Fruit fly (Drosophila melanogaster) whole organism, embryonic: ENCODE data around the gene eIF2gamma.

Source experiments
- Blimp-1 ChIP-seq: fragments of 200-800 bp; sonication (Bioruptor generic); optimal IDR thresholded peaks from 3 replicates; lab custom pipeline; 2018; ENCODE audit warnings: missing biosample characterization, missing genetic modification characterization, mild to moderate bottlenecking, moderate library complexity, missing genetic modification reagents
- CG10209 ChIP-seq: fragments of 200-800 bp; sonication (Bioruptor generic); optimal IDR thresholded peaks from 3 replicates; lab custom pipeline; 2017; ENCODE audit warnings: missing biosample characterization, mild to moderate bottlenecking, missing genetic modification characterization, missing genetic modification reagents
- CG12155 ChIP-seq: fragments of 200-800 bp; sonication (Bioruptor generic); optimal IDR thresholded peaks from 3 replicates; lab custom pipeline; 2016; ENCODE audit warnings: missing biosample characterization, missing genetic modification characterization
- CG12219 ChIP-seq: fragments of 200-800 bp; sonication (Bioruptor generic); optimal IDR thresholded peaks from 3 replicates; lab custom pipeline; 2018; ENCODE audit warnings: missing biosample characterization, mild to moderate bottlenecking, missing genetic modification characterization
- CG12659 ChIP-seq: fragments of 200-800 bp; sonication (Bioruptor generic); optimal IDR thresholded peaks from 3 replicates; lab custom pipeline; 2017; ENCODE audit warnings: mild to moderate bottlenecking, missing biosample characterization, missing genetic modification reagents, missing genetic modification characterization
- CG15269 ChIP-seq: fragments of 200-800 bp; sonication (Bioruptor generic); optimal IDR thresholded peaks from 2 replicates; lab custom pipeline; 2018; ENCODE audit warnings: missing biosample characterization, mild to moderate bottlenecking, missing genetic modification characterization, moderate library complexity
- CG1529 ChIP-seq: fragments of 200-800 bp; sonication (Bioruptor generic); optimal IDR thresholded peaks from 3 replicates; lab custom pipeline; 2018; ENCODE audit warnings: missing biosample characterization, missing genetic modification characterization
- CG15601 ChIP-seq: fragments of 200-800 bp; sonication (Bioruptor generic); optimal IDR thresholded peaks from 3 replicates; lab custom pipeline; 2019; ENCODE audit warnings: missing biosample characterization, mild to moderate bottlenecking, missing genetic modification characterization, moderate library complexity
- CG15696 ChIP-seq: fragments of 200-800 bp; sonication (Bioruptor generic); optimal IDR thresholded peaks from 2 replicates; lab custom pipeline; 2019; ENCODE audit warnings: missing biosample characterization, mild to moderate bottlenecking, missing genetic modification characterization, moderate library complexity
- CG17802 ChIP-seq: fragments of 200-800 bp; sonication (Bioruptor generic); optimal IDR thresholded peaks from 2 replicates; lab custom pipeline; 2018; ENCODE audit warnings: missing biosample characterization, mild to moderate bottlenecking, missing genetic modification characterization, moderate library complexity
- CG1792 ChIP-seq: fragments of 200-800 bp; sonication (Bioruptor generic); optimal IDR thresholded peaks from 2 replicates; lab custom pipeline; 2016; ENCODE audit warnings: missing biosample characterization, missing genetic modification characterization
- CG30431 ChIP-seq: fragments of 200-800 bp; sonication (Bioruptor generic); optimal IDR thresholded peaks from 2 replicates; lab custom pipeline; 2017; ENCODE audit warnings: missing biosample characterization, missing genetic modification characterization
- CG31224 ChIP-seq: fragments of 200-800 bp; sonication (Bioruptor generic); IDR thresholded peaks from 2 replicates; pipeline ENCODE4 v1.3.6; 2022; ENCODE audit warnings: missing biosample characterization, missing genetic modification characterization
- CG31365 ChIP-seq: fragments of 200-800 bp; sonication (Bioruptor generic); optimal IDR thresholded peaks from 2 replicates; lab custom pipeline; 2018; ENCODE audit warnings: missing biosample characterization, mild to moderate bottlenecking, missing genetic modification characterization
- CG3726 ChIP-seq: fragments of 200-800 bp; sonication (Bioruptor generic); IDR thresholded peaks from 3 replicates; pipeline ENCODE4, ENCODE4 v1.3.6; 2022; ENCODE audit warnings: missing biosample characterization, missing genetic modification characterization
- CG6254 ChIP-seq: fragments of 200-800 bp; sonication (Bioruptor generic); optimal IDR thresholded peaks from 3 replicates; lab custom pipeline; 2017; ENCODE audit warnings: mild to moderate bottlenecking, missing biosample characterization, missing genetic modification reagents, missing genetic modification characterization
- CG9797 ChIP-seq: fragments of 200-800 bp; sonication (Bioruptor generic); optimal IDR thresholded peaks from 3 replicates; lab custom pipeline; 2018; ENCODE audit warnings: missing biosample characterization, mild to moderate bottlenecking, missing genetic modification characterization
- CG9817 ChIP-seq: fragments of 200-800 bp; sonication (Bioruptor generic); optimal IDR thresholded peaks from 2 replicates; lab custom pipeline; 2018; ENCODE audit warnings: missing biosample characterization, mild to moderate bottlenecking, missing genetic modification characterization, moderate library complexity
- Fer1 ChIP-seq: fragments of 200-800 bp; sonication (Bioruptor generic); optimal IDR thresholded peaks from 2 replicates; lab custom pipeline; 2017; ENCODE audit warnings: missing biosample characterization, mild to moderate bottlenecking, missing genetic modification characterization
- HmgD ChIP-seq: fragments of 200-800 bp; sonication (Bioruptor generic); optimal IDR thresholded peaks from 3 replicates; lab custom pipeline; 2016; ENCODE audit warnings: missing biosample characterization, missing genetic modification characterization
- Med ChIP-seq: fragments of 200-800 bp; sonication (Bioruptor generic); peaks from one replicate; lab custom pipeline; 2016; ENCODE audit warnings: missing biosample characterization, missing genetic modification characterization, mild to moderate bottlenecking, inconsistent platforms, moderate library complexity
- Neu2 ChIP-seq: fragments of 200-800 bp; sonication (Bioruptor generic); optimal IDR thresholded peaks from 3 replicates; lab custom pipeline; 2016; ENCODE audit warnings: missing biosample characterization, missing genetic modification characterization, borderline replicate concordance
- NfI ChIP-seq: fragments of 200-800 bp; sonication (Bioruptor generic); optimal IDR thresholded peaks from 3 replicates; lab custom pipeline; 2018; ENCODE audit warnings: missing biosample characterization, mild to moderate bottlenecking, missing genetic modification characterization, moderate library complexity
- PHDP ChIP-seq: fragments of 200-800 bp; sonication (Bioruptor generic); optimal IDR thresholded peaks from 3 replicates; lab custom pipeline; 2018; ENCODE audit warnings: missing biosample characterization, mild to moderate bottlenecking, missing genetic modification characterization, moderate library complexity
- Poxn ChIP-seq: fragments of 200-800 bp; sonication (Bioruptor generic); IDR thresholded peaks from 2 replicates; pipeline ENCODE4 v1.3.6; 2022; ENCODE audit warnings: missing biosample characterization, missing genetic modification characterization
- Spps ChIP-seq: fragments of 200-800 bp; sonication (Bioruptor generic); optimal IDR thresholded peaks from 2 replicates; lab custom pipeline; 2018; ENCODE audit warnings: missing biosample characterization, mild to moderate bottlenecking, missing genetic modification characterization
- Stat92E ChIP-seq, 3 experiments: fragments of >200 bp in 2 of 3; fragments of 200-800 bp in 1 of 3; sonication (Bioruptor generic) in 1 of 3; optimal IDR thresholded peaks; 2 replicates each; lab custom pipeline; 2017 to 2019; ENCODE audit warnings: missing biosample characterization in 3 of 3, missing genetic modification characterization in 3 of 3, mild to moderate bottlenecking in 1 of 3, moderate library complexity in 1 of 3
- Taf1 ChIP-seq: fragments of 200-800 bp; sonication (Bioruptor generic); IDR thresholded peaks from 2 replicates; pipeline ENCODE4 v1.3.6; 2022; ENCODE audit warnings: missing biosample characterization, missing genetic modification characterization
- cg ChIP-seq: fragments of 200-800 bp; sonication (Bioruptor generic); optimal IDR thresholded peaks from 3 replicates; lab custom pipeline; 2019; ENCODE audit warnings: missing biosample characterization, mild to moderate bottlenecking, missing genetic modification characterization, moderate library complexity
- ci ChIP-seq: fragments of 200-800 bp; sonication (Bioruptor generic); IDR thresholded peaks from 3 replicates; pipeline ENCODE4 v1.3.6; 2022; ENCODE audit warnings: missing biosample characterization, missing genetic modification characterization
- crc ChIP-seq: fragments of 200-800 bp; sonication (Bioruptor generic); optimal IDR thresholded peaks from 2 replicates; lab custom pipeline; 2016; ENCODE audit warnings: missing biosample characterization, missing genetic modification characterization
- crol ChIP-seq: fragments of 200-800 bp; sonication (Bioruptor generic); IDR thresholded peaks from 2 replicates; pipeline ENCODE4 v1.3.6; 2022; ENCODE audit warnings: missing biosample characterization, missing genetic modification characterization
- danr ChIP-seq: fragments of 200-800 bp; sonication (Bioruptor generic); IDR thresholded peaks from 2 replicates; pipeline ENCODE4 v1.3.6; 2022; ENCODE audit warnings: missing biosample characterization, missing genetic modification characterization
- dmrt99B ChIP-seq: fragments of 200-800 bp; sonication (Bioruptor generic); optimal IDR thresholded peaks from 2 replicates; lab custom pipeline; 2018; ENCODE audit warnings: missing biosample characterization, mild to moderate bottlenecking, missing genetic modification characterization, moderate library complexity
- ems ChIP-seq: fragments of 200-800 bp; sonication (Bioruptor generic); optimal IDR thresholded peaks from 3 replicates; lab custom pipeline; 2016; ENCODE audit warnings: missing biosample characterization, missing genetic modification characterization
- exex ChIP-seq: fragments of 200-800 bp; sonication (Bioruptor generic); optimal IDR thresholded peaks from 4 replicates; lab custom pipeline; 2018; ENCODE audit warnings: missing biosample characterization, mild to moderate bottlenecking, missing genetic modification characterization, moderate library complexity
- ind ChIP-seq: fragments of 200-800 bp; sonication (Bioruptor generic); optimal IDR thresholded peaks from 3 replicates; lab custom pipeline; 2016; ENCODE audit warnings: missing biosample characterization, missing genetic modification characterization
- lola ChIP-seq, 3 experiments: fragments of >200 bp in 2 of 3; fragments of 200-800 bp in 1 of 3; sonication (Bioruptor generic) in 1 of 3; optimal IDR thresholded peaks; 2 replicates each; lab custom pipeline; 2017 to 2019; ENCODE audit warnings: missing biosample characterization in 3 of 3, missing genetic modification characterization in 3 of 3, mild to moderate bottlenecking in 1 of 3, moderate library complexity in 1 of 3
- mld ChIP-seq: fragments of 200-800 bp; sonication (Bioruptor generic); IDR thresholded peaks from 3 replicates; pipeline ENCODE4 v1.3.6; 2022; ENCODE audit warnings: missing biosample characterization, missing genetic modification characterization; ENCODE audit not compliant: partially characterized antibody
- otp ChIP-seq: fragments of 200-800 bp; sonication (Bioruptor generic); IDR thresholded peaks from 3 replicates; pipeline ENCODE4, ENCODE4 v1.3.6; 2022; ENCODE audit warnings: missing biosample characterization, missing genetic modification characterization
- pum ChIP-seq: fragments of 200-800 bp; sonication (Bioruptor generic); optimal IDR thresholded peaks from 2 replicates; lab custom pipeline; 2016; ENCODE audit warnings: missing biosample characterization, missing genetic modification characterization
- ro ChIP-seq: fragments of 200-800 bp; sonication (Bioruptor generic); IDR thresholded peaks from 2 replicates; pipeline ENCODE4 v1.3.6; 2022; ENCODE audit warnings: missing biosample characterization, missing genetic modification characterization
- salm ChIP-seq: fragments of 200-800 bp; sonication (Bioruptor generic); optimal IDR thresholded peaks from 2 replicates; lab custom pipeline; 2018; ENCODE audit warnings: missing biosample characterization, mild to moderate bottlenecking, missing genetic modification characterization
- sd ChIP-seq: fragments of 200-800 bp; sonication (Bioruptor generic); optimal IDR thresholded peaks from 3 replicates; lab custom pipeline; 2018; ENCODE audit warnings: missing biosample characterization, mild to moderate bottlenecking, missing genetic modification characterization, moderate library complexity
- sens ChIP-seq: fragments of 200-800 bp; sonication (Bioruptor generic); peaks from one replicate; lab custom pipeline; 2016; ENCODE audit warnings: missing biosample characterization, missing genetic modification characterization
- shn ChIP-seq: fragments of 200-800 bp; sonication (Bioruptor generic); optimal IDR thresholded peaks from 3 replicates; lab custom pipeline; 2016; ENCODE audit warnings: missing biosample characterization, missing genetic modification characterization
- vvl ChIP-seq: fragments of 200-800 bp; sonication (Bioruptor generic); IDR thresholded peaks from 2 replicates; pipeline ENCODE4 v1.3.6; 2022; ENCODE audit warnings: missing biosample characterization, missing genetic modification characterization
- wdn ChIP-seq: fragments of 200-800 bp; sonication (Bioruptor generic); IDR thresholded peaks from 2 replicates; pipeline ENCODE4 v1.3.6; 2022; ENCODE audit warnings: missing biosample characterization, missing genetic modification characterization
- zen2 ChIP-seq: fragments of 200-800 bp; sonication (Bioruptor generic); IDR thresholded peaks from 3 replicates; pipeline ENCODE4 v1.3.6; 2022; ENCODE audit warnings: missing biosample characterization, missing genetic modification characterization; ENCODE audit not compliant: partially characterized antibody

eIF2gamma gene

dm6 chr3R:15280619-15281334, 17.5 kb upstream of the eIF2gamma start (continued):
- TF ChIP-seq Stat92E (GFP tag; optimal IDR thresholded peaks at IDR 0.05; lab: Kevin White, UChicago) (no peak), cg (GFP tag; lab: Kevin White, UChicago) (peak; percentile 64), CG12219 (GFP tag; lab: Kevin White, UChicago) (peak; percentile 20), mld (GFP tag; lab: Robert Waterston, UW) (no peak), CG15601 (tag; lab: Kevin White, UChicago) (no peak), wdn (GFP tag; lab: Robert Waterston, UW) (no peak), Spps (tag; lab: Kevin White, UChicago) (peak; percentile 44), ro (no peak), sens (GFP tag; lab: Kevin White, UChicago) (peak; percentile 91), CG15269 (peak; percentile 69), Blimp-1 (GFP tag; lab: Kevin White, UChicago) (peak; percentile 70), crc (GFP tag; lab: Kevin White, UChicago) (no peak), CG9817 (tag; lab: Kevin White, UChicago) (peak; percentile 40), shn (GFP tag; lab: Kevin White, UChicago) (no peak), CG3726 (GFP tag; lab: Robert Waterston, UW) (no peak), crol (GFP tag; lab: Robert Waterston, UW) (no peak), Med (peak; percentile 51), Poxn (GFP tag; lab: Robert Waterston, UW) (no peak), ems (GFP tag; lab: Kevin White, UChicago) (no peak), NfI (GFP tag; lab: Kevin White, UChicago) (peak; percentile 65), lola (GFP tag; optimal IDR thresholded peaks at IDR 0.05; lab: Kevin White, UChicago) (peak in 1 of 3 experiments; percentile 91), Fer1 (no peak), CG1529 (GFP tag; lab: Kevin White, UChicago) (peak; percentile 64), salm (tag; lab: Kevin White, UChicago) (peak; percentile 31), zen2 (no peak), CG6254 (GFP tag; lab: Kevin White, UChicago) (peak; percentile 62), CG30431 (peak; percentile 65), CG17802 (tag; lab: Kevin White, UChicago) (peak; percentile 7), pum (peak; percentile 20), PHDP (tag; lab: Kevin White, UChicago) (peak; percentile 56), Taf1 (no peak), ci (GFP tag; lab: Robert Waterston, UW) (0 out of 3 replicates have a peak, but pooled peaks have one; percentile 33), CG1792 (GFP tag; lab: Kevin White, UChicago) (no peak), danr (GFP tag; lab: Robert Waterston, UW) (no peak), CG9797 (GFP tag; lab: Kevin White, UChicago) (no peak), CG12659 (GFP tag; lab: Kevin White, UChicago) (peak; percentile 71), dmrt99B (tag; lab: Kevin White, UChicago) (peak; percentile 83), CG10209 (GFP tag; lab: Kevin White, UChicago) (peak; percentile 80), CG31224 (GFP tag; lab: Robert Waterston, UW) (0 out of 2 replicates have a peak, but pooled peaks have one; percentile 4), otp (GFP tag; lab: Robert Waterston, UW) (no peak), ind (GFP tag; lab: Kevin White, UChicago) (peak; percentile 63), CG31365 (tag; lab: Kevin White, UChicago) (no peak), CG12155 (GFP tag; lab: Kevin White, UChicago) (peak; percentile 47), vvl (GFP tag; lab: Robert Waterston, UW) (no peak), sd (no peak), HmgD (no peak), Neu2 (no peak), exex (tag; lab: Kevin White, UChicago) (peak; percentile 12), CG15696 (peak; percentile 54)
